Fruit fly (Drosophila melanogaster) whole organism, prepupa: Measurements from ENCODE around the gene fz2.

Source experiments
- CG34406 ChIP-seq: fragments of 200-800 bp; sonication (Bioruptor generic); optimal IDR thresholded peaks from 3 replicates; lab custom pipeline; 2016; ENCODE audit warnings: missing biosample characterization, missing genetic modification characterization
- fd59A ChIP-seq: fragments of 200-800 bp; sonication (Bioruptor generic); optimal IDR thresholded peaks from 2 replicates; lab custom pipeline; 2017; ENCODE audit warnings: missing biosample characterization, mild to moderate bottlenecking, missing genetic modification characterization, missing genetic modification reagents

DNA sequence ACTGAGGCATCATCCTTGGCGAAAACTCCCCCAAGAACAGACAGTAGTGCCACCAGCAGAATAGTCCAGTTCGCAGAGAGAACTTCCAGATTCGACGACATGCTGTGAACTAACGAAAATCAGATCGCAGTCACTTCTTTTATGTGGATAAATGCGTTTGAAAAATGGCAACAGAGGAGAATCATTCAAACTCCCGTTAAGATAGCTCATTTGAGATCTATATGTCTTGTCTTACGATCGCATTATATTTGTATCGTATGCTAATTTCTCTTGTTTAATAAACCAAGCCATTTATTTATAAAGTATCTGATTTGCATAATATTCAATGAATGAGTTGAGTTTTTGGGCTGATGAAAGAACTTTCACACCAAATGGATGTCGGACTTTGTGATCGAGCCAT lies 45.5 kb upstream of the fz2 start, which contains the start of gene CG14089:
- TF ChIP-seq CG34406 (GFP tag; lab: Kevin White, UChicago) (no peak), fd59A (GFP tag; lab: Kevin White, UChicago) (no peak)
